Fruit fly (Drosophila melanogaster): ENCODE results near the gene CG6974.

CG6974 gene

DNA sequence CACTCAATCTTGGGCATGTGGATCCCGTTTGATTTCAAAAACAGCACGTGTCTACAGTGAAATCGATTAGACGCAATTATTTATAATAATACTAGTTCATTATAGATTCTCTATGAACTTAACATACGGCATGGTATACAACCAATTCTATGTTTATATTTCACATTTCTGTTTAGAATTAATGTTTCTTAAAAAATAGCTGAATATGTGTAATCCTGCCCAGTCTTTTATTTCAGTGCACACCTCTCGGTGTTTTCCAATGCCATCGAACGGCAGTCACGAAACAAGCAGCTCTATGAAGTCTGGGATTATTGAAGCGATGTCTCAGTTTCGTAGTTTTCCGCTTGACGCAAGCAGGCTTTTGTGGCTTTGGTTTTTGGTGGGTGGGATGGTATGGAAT, 38.7 kb upstream of the CG6974 start (continued):
- no peak for TF ChIP-seq CG33213 (GFP tag; optimal IDR thresholded peaks at IDR 0.05)
- TF ChIP-seq CG9797 (GFP tag; optimal IDR thresholded peaks at IDR 0.05) = no peak
- TF ChIP-seq Eip74EF (GFP tag; optimal IDR thresholded peaks at IDR 0.05) = peak in 1 of 2 experiments; percentile 67
- no peak for TF ChIP-seq CG16863 (GFP tag; optimal IDR thresholded peaks at IDR 0.05)
- peak; percentile 13 for TF ChIP-seq ATbp (GFP tag; optimal IDR thresholded peaks at IDR 0.05)
- TF ChIP-seq Aef1 (GFP tag; IDR thresholded peaks at IDR 0.05) = no peak; the same call in 2 of the 3 replicates
- TF ChIP-seq H15 (GFP tag; IDR thresholded peaks at IDR 0.05) = 0 out of 3 replicates have a peak, but pooled peaks have one; percentile 30
- TF ChIP-seq Asciz (GFP tag; optimal IDR thresholded peaks at IDR 0.05) = peak; percentile 19
- TF ChIP-seq CG17361 (GFP tag; IDR thresholded peaks at IDR 0.05) = peak; percentile 57; the same call in 2 of the 3 replicates
- no peak for TF ChIP-seq CG31388 (GFP tag; optimal IDR thresholded peaks at IDR 0.05)
- no peak for TF ChIP-seq slbo (GFP tag; IDR thresholded peaks at IDR 0.05)
- no peak for TF ChIP-seq Nf-YC (tag; optimal IDR thresholded peaks at IDR 0.05)
- TF ChIP-seq CG8478 (optimal IDR thresholded peaks at IDR 0.05) = no peak
- no peak for TF ChIP-seq Usf (GFP tag; optimal IDR thresholded peaks at IDR 0.05)
- no peak for TF ChIP-seq danr (GFP tag; IDR thresholded peaks at IDR 0.05)
- peak; percentile 59 for TF ChIP-seq CG1603 (tag; optimal IDR thresholded peaks at IDR 0.05)
- peak; percentile 21 for TF ChIP-seq gcm (GFP tag; optimal IDR thresholded peaks at IDR 0.05)
- no peak for TF ChIP-seq Awh (GFP tag; IDR thresholded peaks at IDR 0.05)
- no peak for TF ChIP-seq CG7987 (GFP tag; optimal IDR thresholded peaks at IDR 0.05)
- no peak for TF ChIP-seq CG17328 (GFP tag; IDR thresholded peaks at IDR 0.05)
- TF ChIP-seq Six4 (GFP tag; optimal IDR thresholded peaks at IDR 0.05) = no peak
- no peak for TF ChIP-seq CG16779 (GFP tag; IDR thresholded peaks at IDR 0.05)
- TF ChIP-seq shn (GFP tag; optimal IDR thresholded peaks at IDR 0.05) = no peak
- no peak for TF ChIP-seq onecut (GFP tag; IDR thresholded peaks at IDR 0.05)
- TF ChIP-seq Sox102F (GFP tag; optimal IDR thresholded peaks at IDR 0.05) = peak; percentile 58
- TF ChIP-seq Max (GFP tag; optimal IDR thresholded peaks at IDR 0.05) = no peak
- no peak for TF ChIP-seq Ravus (GFP tag; IDR thresholded peaks at IDR 0.05)
- TF ChIP-seq Doc2 (GFP tag; IDR thresholded peaks at IDR 0.05) = no peak
- no peak for TF ChIP-seq CG3163 (GFP tag; optimal IDR thresholded peaks at IDR 0.05)
- TF ChIP-seq CG10431 (GFP tag; optimal IDR thresholded peaks at IDR 0.05) = no peak
- no peak for TF ChIP-seq CG1602 (GFP tag; optimal IDR thresholded peaks at IDR 0.05)
- TF ChIP-seq zfh1 (GFP tag; IDR thresholded peaks at IDR 0.05) = no peak
- TF ChIP-seq nerfin-1 (tag; optimal IDR thresholded peaks at IDR 0.05) = no peak
- TF ChIP-seq pum (GFP tag; optimal IDR thresholded peaks at IDR 0.05) = no peak
- TF ChIP-seq ro (GFP tag; IDR thresholded peaks at IDR 0.05) = no peak
- TF ChIP-seq bbx (GFP tag; IDR thresholded peaks at IDR 0.05; ENCODE audit: partially characterized antibody) = no peak
- no peak for TF ChIP-seq CG17612 (GFP tag; IDR thresholded peaks at IDR 0.05)
- TF ChIP-seq CG2129 (GFP tag; IDR thresholded peaks at IDR 0.05; ENCODE audit: partially characterized antibody) = no peak
- no peak for TF ChIP-seq HLHmδ (GFP tag; optimal IDR thresholded peaks at IDR 0.05)
- TF ChIP-seq ranshi (GFP tag; IDR thresholded peaks at IDR 0.05) = no peak
- no peak for TF ChIP-seq Atf-2 (GFP tag; optimal IDR thresholded peaks at IDR 0.05)
- TF ChIP-seq Sry-δ (GFP tag; optimal IDR thresholded peaks at IDR 0.05) = no peak
- peak; percentile 68 for TF ChIP-seq gem (tag; optimal IDR thresholded peaks at IDR 0.05)
- TF ChIP-seq CG31441 (GFP tag; IDR thresholded peaks at IDR 0.05) = peak; percentile 56
- TF ChIP-seq CHES-1-like (GFP tag; optimal IDR thresholded peaks at IDR 0.05) = no peak
- TF ChIP-seq CG3281 (GFP tag; optimal IDR thresholded peaks at IDR 0.05) = peak; percentile 22
- TF ChIP-seq CG6791 (GFP tag; IDR thresholded peaks at IDR 0.05; ENCODE audit: partially characterized antibody) = no peak
- no peak for TF ChIP-seq NC2β (GFP tag; optimal IDR thresholded peaks at IDR 0.05)
- TF ChIP-seq HLH54F (GFP tag; optimal IDR thresholded peaks at IDR 0.05) = no peak
- no peak for TF ChIP-seq Elba2 (GFP tag; optimal IDR thresholded peaks at IDR 0.05)
- no peak for TF ChIP-seq CG12299 (tag; optimal IDR thresholded peaks at IDR 0.05)
- TF ChIP-seq CG10321 (GFP tag; IDR thresholded peaks at IDR 0.05) = no peak
- TF ChIP-seq crc (GFP tag; optimal IDR thresholded peaks at IDR 0.05) = no peak

Measured in whole organism, embryonic.